Worm (Caenorhabditis elegans) whole organism, L3 larva: Measurements from ENCODE around the gene algn-5.

Experiments used
- R02D3.7 ChIP-seq: fragments of 150-350 bp; optimal IDR thresholded peaks from 2 replicates; lab custom pipeline; 2014; ENCODE audit warnings: missing biosample characterization, missing genetic modification characterization
- ZK546.5 ChIP-seq: sonication (generic microtip); optimal IDR thresholded peaks from 2 replicates; lab custom pipeline; 2017; ENCODE audit warnings: missing biosample characterization, missing genetic modification characterization
- aly-2 ChIP-seq: fragments of 150-350 bp; optimal IDR thresholded peaks from 2 replicates; lab custom pipeline; 2014; ENCODE audit warnings: missing biosample characterization, missing genetic modification characterization
- ceh-28 ChIP-seq: fragments of 150-350 bp; optimal IDR thresholded peaks from 2 replicates; lab custom pipeline; 2014; ENCODE audit warnings: missing biosample characterization, missing genetic modification reagents, missing genetic modification characterization
- ceh-82 ChIP-seq: fragments of 150-350 bp; optimal IDR thresholded peaks from 2 replicates; lab custom pipeline; 2014; ENCODE audit warnings: missing biosample characterization, missing genetic modification characterization
- daf-12 ChIP-seq: fragments of 150-350 bp; optimal IDR thresholded peaks from 2 replicates; lab custom pipeline; 2014; ENCODE audit warnings: missing biosample characterization, missing genetic modification reagents, missing genetic modification characterization
- egl-5 ChIP-seq: fragments of 150-350 bp; optimal IDR thresholded peaks from 2 replicates; lab custom pipeline; 2017; ENCODE audit warnings: missing biosample characterization, missing genetic modification reagents, missing genetic modification characterization, inconsistent platforms
- elt-1 ChIP-seq: fragments of 150-350 bp; optimal IDR thresholded peaks from 2 replicates; lab custom pipeline; 2014; ENCODE audit warnings: missing biosample characterization, missing genetic modification characterization
- elt-2 ChIP-seq: sonication (generic microtip); optimal IDR thresholded peaks from 2 replicates; lab custom pipeline; 2016; ENCODE audit warnings: missing genetic modification reagents, mild to moderate bottlenecking, missing genetic modification characterization, missing compliant biosample characterization
- elt-3 ChIP-seq, 3 experiments: fragments of 150-350 bp in 1 of 3; sonication (generic microtip) in 2 of 3; optimal IDR thresholded peaks; 2 replicates in 2 of 3; 4 replicates in 1 of 3; lab custom pipeline; 2014 to 2017; ENCODE audit warnings: missing biosample characterization in 3 of 3, missing genetic modification characterization in 3 of 3
- eor-1 ChIP-seq, 2 experiments: fragments of 150-350 bp; optimal IDR thresholded peaks; 2 replicates each; lab custom pipeline; 2014 to 2018; ENCODE audit warnings: missing biosample characterization in 2 of 2, missing genetic modification characterization in 2 of 2
- fkh-10 ChIP-seq: sonication (generic microtip); optimal IDR thresholded peaks from 2 replicates; lab custom pipeline; 2017; ENCODE audit warnings: missing biosample characterization, missing genetic modification reagents, missing genetic modification characterization
- fos-1 ChIP-seq: fragments of 150-350 bp; optimal IDR thresholded peaks from 2 replicates; lab custom pipeline; 2014; ENCODE audit warnings: missing biosample characterization, missing genetic modification characterization
- hmg-11 ChIP-seq: sonication (generic microtip); optimal IDR thresholded peaks from 2 replicates; lab custom pipeline; 2016; ENCODE audit warnings: missing genetic modification characterization, missing compliant biosample characterization
- lin-15B ChIP-seq: fragments of 150-350 bp; optimal IDR thresholded peaks from 2 replicates; lab custom pipeline; 2014; ENCODE audit warnings: missing biosample characterization, missing genetic modification characterization
- lsy-12 ChIP-seq: sonication (generic microtip); optimal IDR thresholded peaks from 2 replicates; lab custom pipeline; 2016; ENCODE audit warnings: mild to moderate bottlenecking, missing genetic modification characterization, missing compliant biosample characterization
- mdl-1 ChIP-seq: fragments of 150-350 bp; optimal IDR thresholded peaks from 2 replicates; lab custom pipeline; 2014; ENCODE audit warnings: missing biosample characterization, missing genetic modification characterization
- mml-1 ChIP-seq: fragments of 150-350 bp; sonication (generic microtip); optimal IDR thresholded peaks from 3 replicates; lab custom pipeline; 2014; ENCODE audit warnings: missing biosample characterization, missing genetic modification characterization
- nfya-1 ChIP-seq: sonication (generic microtip); optimal IDR thresholded peaks from 2 replicates; lab custom pipeline; 2017; ENCODE audit warnings: missing genetic modification characterization, mild to moderate bottlenecking, missing compliant biosample characterization, antibody characterized with exemption, moderate library complexity; ENCODE audit not compliant: insufficient read depth
- nhr-11 ChIP-seq: fragments of 150-350 bp; optimal IDR thresholded peaks from 2 replicates; lab custom pipeline; 2014; ENCODE audit warnings: missing biosample characterization, missing genetic modification characterization
- nhr-12 ChIP-seq: fragments of 150-350 bp; optimal IDR thresholded peaks from 2 replicates; lab custom pipeline; 2014; ENCODE audit warnings: missing biosample characterization, missing genetic modification characterization
- nhr-23 ChIP-seq: fragments of 150-350 bp; optimal IDR thresholded peaks from 2 replicates; lab custom pipeline; 2014; ENCODE audit warnings: missing biosample characterization, missing genetic modification reagents, missing genetic modification characterization
- nhr-25 ChIP-seq: sonication (generic microtip); optimal IDR thresholded peaks from 2 replicates; lab custom pipeline; 2017; ENCODE audit warnings: missing biosample characterization, missing genetic modification characterization
- nhr-28 ChIP-seq: fragments of 150-350 bp; optimal IDR thresholded peaks from 2 replicates; lab custom pipeline; 2014; ENCODE audit warnings: missing biosample characterization, missing genetic modification characterization
- nhr-43 ChIP-seq: sonication (generic microtip); optimal IDR thresholded peaks from 2 replicates; lab custom pipeline; 2016; ENCODE audit warnings: mild to moderate bottlenecking, missing genetic modification characterization, missing compliant biosample characterization; ENCODE audit not compliant: poor library complexity, severe bottlenecking
- nhr-76 ChIP-seq: fragments of 150-350 bp; sonication (generic microtip); optimal IDR thresholded peaks from 5 replicates; lab custom pipeline; 2014; ENCODE audit warnings: missing biosample characterization, missing genetic modification characterization
- nhr-77 ChIP-seq: fragments of 150-350 bp; optimal IDR thresholded peaks from 2 replicates; lab custom pipeline; 2014; ENCODE audit warnings: missing biosample characterization, missing genetic modification characterization
- pha-4 ChIP-seq: fragments of 150-350 bp; optimal IDR thresholded peaks from 2 replicates; lab custom pipeline; 2014; ENCODE audit warnings: missing biosample characterization, missing genetic modification reagents, missing genetic modification characterization
- pqm-1 ChIP-seq: fragments of 150-350 bp; optimal IDR thresholded peaks from 2 replicates; lab custom pipeline; 2017; ENCODE audit warnings: missing biosample characterization, missing genetic modification characterization, inconsistent platforms
- sea-2 ChIP-seq: fragments of 150-350 bp; sonication (generic microtip); optimal IDR thresholded peaks from 4 replicates; lab custom pipeline; 2014; ENCODE audit warnings: missing biosample characterization, missing genetic modification reagents, missing genetic modification characterization
- skn-1 ChIP-seq: fragments of 150-350 bp; optimal IDR thresholded peaks from 2 replicates; lab custom pipeline; 2014; ENCODE audit warnings: missing biosample characterization, missing genetic modification characterization
- tbx-2 ChIP-seq: sonication (generic microtip); optimal IDR thresholded peaks from 2 replicates; lab custom pipeline; 2016; ENCODE audit warnings: mild to moderate bottlenecking, missing genetic modification characterization, missing compliant biosample characterization
- unc-62 ChIP-seq: fragments of 150-350 bp; sonication (generic microtip); optimal IDR thresholded peaks from 4 replicates; lab custom pipeline; 2014; ENCODE audit warnings: missing biosample characterization, missing genetic modification reagents, missing genetic modification characterization
- zag-1 ChIP-seq: fragments of 150-350 bp; optimal IDR thresholded peaks from 2 replicates; lab custom pipeline; 2014; ENCODE audit warnings: missing biosample characterization, missing genetic modification characterization
- ztf-11 ChIP-seq: fragments of 150-350 bp; optimal IDR thresholded peaks from 2 replicates; lab custom pipeline; 2014; ENCODE audit warnings: missing biosample characterization, missing genetic modification characterization

algn-5 gene

ce11 chrV:4195283-4195682, at the start of gene algn-5:
Gene algn-5 (plus strand): TSS chrV:4195577.
- TF ChIP-seq ceh-82 (tag; lab: Kevin White, UChicago) (no peak), nhr-11 (tag; lab: Kevin White, UChicago) (no peak), eor-1 (tag; optimal IDR thresholded peaks at IDR 0.05; lab: Kevin White, UChicago) (no peak), skn-1 (tag; lab: Kevin White, UChicago) (no peak), R02D3.7 (tag; lab: Kevin White, UChicago) (no peak), lin-15B (tag; lab: Kevin White, UChicago) (no peak), ztf-11 (tag; lab: Kevin White, UChicago) (no peak), tbx-2 (no peak), elt-3 (tag; optimal IDR thresholded peaks at IDR 0.05; lab: Kevin White, UChicago) (no peak), fkh-10 (GFP tag; lab: Kevin White, UChicago) (no peak), sea-2 (GFP tag; lab: Kevin White, UChicago) (no peak), pha-4 (tag; lab: Kevin White, UChicago) (no peak), egl-5 (no peak), nhr-23 (no peak), unc-62 (GFP tag; lab: Kevin White, UChicago) (no peak), nhr-12 (tag; lab: Kevin White, UChicago) (no peak), nhr-76 (tag; lab: Kevin White, UChicago) (no peak), nhr-77 (tag; lab: Kevin White, UChicago) (no peak), ceh-28 (tag; lab: Kevin White, UChicago) (no peak)

ce11 chrV:4151400-4151799, 44.0 kb upstream of the algn-5 start:
- TF ChIP-seq lin-15B (tag; lab: Kevin White, UChicago), result no peak
- TF ChIP-seq aly-2 (tag; lab: Kevin White, UChicago), result no peak
- no peak for TF ChIP-seq nhr-28 (tag; lab: Kevin White, UChicago)
- no peak for TF ChIP-seq ZK546.5
- no peak for TF ChIP-seq lsy-12 (tag; lab: Kevin White, UChicago)
- no peak for TF ChIP-seq eor-1 (tag; optimal IDR thresholded peaks at IDR 0.05; lab: Kevin White, UChicago)
- no peak for TF ChIP-seq elt-1 (tag; lab: Kevin White, UChicago)
- TF ChIP-seq ceh-28 (tag; lab: Kevin White, UChicago), result no peak
- no peak for TF ChIP-seq fos-1 (tag; lab: Kevin White, UChicago)
- TF ChIP-seq, all 47 proteins: peak for 0

DNA sequence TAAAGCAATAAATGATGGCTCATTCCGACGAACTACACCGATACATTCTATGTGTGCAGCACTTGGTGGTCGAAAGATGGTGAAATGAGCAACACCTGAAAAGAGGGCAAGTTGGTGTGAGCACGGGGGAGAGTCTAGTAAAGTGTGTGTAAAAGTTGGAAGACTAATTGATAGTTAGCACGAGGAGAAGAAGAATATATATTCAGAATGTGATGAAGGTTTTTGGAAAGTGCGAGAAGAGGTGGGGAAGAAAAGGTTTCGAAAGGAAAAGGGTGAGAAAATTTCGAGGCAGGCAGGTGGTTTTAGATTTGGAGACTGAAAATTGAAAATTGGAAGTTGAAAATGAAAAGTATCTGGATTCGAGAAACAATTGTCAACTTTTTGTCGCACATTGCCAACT, 43.2 kb upstream of the algn-5 start, which contains the start of gene Y45G5AM.6:
TSS of gene Y45G5AM.6 (minus strand) at position 101 of the 400 bp plus-strand sequence.
- no peak for TF ChIP-seq daf-12 (tag; lab: Kevin White, UChicago)
- TF ChIP-seq lin-15B (tag; lab: Kevin White, UChicago), result no peak
- no peak for TF ChIP-seq mml-1 (tag; lab: Kevin White, UChicago)
- no peak for TF ChIP-seq nhr-76 (tag; lab: Kevin White, UChicago)
- TF ChIP-seq nhr-43 (tag; lab: Kevin White, UChicago), result no peak
- no peak for TF ChIP-seq hmg-11 (tag; lab: Kevin White, UChicago)
- no peak for TF ChIP-seq nhr-11 (tag; lab: Kevin White, UChicago)
- no peak for TF ChIP-seq pha-4 (tag; lab: Kevin White, UChicago)
- no peak for TF ChIP-seq elt-1 (tag; lab: Kevin White, UChicago)
- TF ChIP-seq fkh-10 (GFP tag; lab: Kevin White, UChicago), result no peak
- TF ChIP-seq zag-1 (tag; lab: Kevin White, UChicago), result no peak
- TF ChIP-seq sea-2 (GFP tag; lab: Kevin White, UChicago), result no peak
- no peak for TF ChIP-seq unc-62 (GFP tag; lab: Kevin White, UChicago)
- TF ChIP-seq elt-3 (tag; optimal IDR thresholded peaks at IDR 0.05; lab: Kevin White, UChicago), result no peak
- no peak for TF ChIP-seq pqm-1 (tag; lab: Kevin White, UChicago)
- TF ChIP-seq nhr-25 (tag; lab: Kevin White, UChicago), result no peak
- TF ChIP-seq mdl-1 (tag; lab: Kevin White, UChicago), result no peak
- no peak for TF ChIP-seq elt-2 (tag; lab: Kevin White, UChicago)

ce11 chrV:4157291-4157690, 38.1 kb upstream of the algn-5 start:
- TF ChIP-seq R02D3.7 (tag; lab: Kevin White, UChicago) (no peak), nfya-1 (tag; lab: Kevin White, UChicago) (peak; percentile 12), elt-2 (tag; lab: Kevin White, UChicago) (peak; percentile 16)
